Worm (Caenorhabditis elegans) whole organism, late embryonic: ENCODE measurements around the gene mms-19.

Experiments used
- nhr-11 ChIP-seq: fragments of 150-350 bp; optimal IDR thresholded peaks from 2 replicates; lab custom pipeline; 2014; ENCODE audit warnings: missing biosample characterization, missing genetic modification characterization
- pqm-1 ChIP-seq: sonication (generic microtip); optimal IDR thresholded peaks from 2 replicates; lab custom pipeline; 2016; ENCODE audit warnings: missing genetic modification characterization, missing compliant biosample characterization

- TF ChIP-seq nhr-11 = no peak
- TF ChIP-seq pqm-1 = no peak
These were observed 21.6 kb downstream of the mms-19 start, which contains the start of gene C24G6.8 for ce11 chrV:5535774-5536173.
